Fruit fly (Drosophila melanogaster): ENCODE results near the gene CG14073.

The CG14073 gene

dm6 chr3L:18781653-18782629, 38.5 kb downstream of the CG14073 start (continued):
- peak; percentile 5 for TF ChIP-seq CG10669 (GFP tag; optimal IDR thresholded peaks at IDR 0.05)
- peak; percentile 20 for TF ChIP-seq achi (GFP tag; optimal IDR thresholded peaks at IDR 0.05)
- peak; percentile 62 for TF ChIP-seq pdm3 (GFP tag; optimal IDR thresholded peaks at IDR 0.05)
- TF ChIP-seq salr (GFP tag; optimal IDR thresholded peaks at IDR 0.05) = peak in 1 of 2 experiments; percentile 17
- TF ChIP-seq acj6 (GFP tag; optimal IDR thresholded peaks at IDR 0.05) = peak; percentile 26
- no peak for TF ChIP-seq CG7368 (GFP tag; optimal IDR thresholded peaks at IDR 0.05)
- TF ChIP-seq CG8119 (GFP tag; IDR thresholded peaks at IDR 0.05) = peak; percentile 27; the same call in 1 of the 3 replicates
- TF ChIP-seq Ets96B (tag; optimal IDR thresholded peaks at IDR 0.05) = no peak
- no peak for TF ChIP-seq fd59A (GFP tag; optimal IDR thresholded peaks at IDR 0.05)
- TF ChIP-seq esn (GFP tag; optimal IDR thresholded peaks at IDR 0.05) = no peak
- TF ChIP-seq net (GFP tag; optimal IDR thresholded peaks at IDR 0.05) = peak; percentile 59
- no peak for TF ChIP-seq ss (GFP tag; optimal IDR thresholded peaks at IDR 0.05)
- peak; percentile 17 for TF ChIP-seq CG11762 (GFP tag; optimal IDR thresholded peaks at IDR 0.05; ENCODE audit: insufficient read depth)
- no peak for TF ChIP-seq Smox (GFP tag; optimal IDR thresholded peaks at IDR 0.05)
- peak; percentile 0 for TF ChIP-seq CG6276 (GFP tag; optimal IDR thresholded peaks at IDR 0.05)
- no peak for TF ChIP-seq cyc (GFP tag; optimal IDR thresholded peaks at IDR 0.05)
- TF ChIP-seq CG8632 (GFP tag; optimal IDR thresholded peaks at IDR 0.05) = peak; percentile 52
- no peak for TF ChIP-seq Sox102F (GFP tag; optimal IDR thresholded peaks at IDR 0.05)
- no peak for TF ChIP-seq CG3032 (tag; optimal IDR thresholded peaks at IDR 0.05)
- TF ChIP-seq fd85E (GFP tag; optimal IDR thresholded peaks at IDR 0.05) = no peak
- TF ChIP-seq Ets21C (GFP tag; optimal IDR thresholded peaks at IDR 0.05) = no peak
- TF ChIP-seq Eip78C (GFP tag) = peak; percentile 90
- no peak for TF ChIP-seq vri (GFP tag; optimal IDR thresholded peaks at IDR 0.05)
- TF ChIP-seq svp (GFP tag) = peak; percentile 2
- no peak for TF ChIP-seq spab (GFP tag; optimal IDR thresholded peaks at IDR 0.05)
- TF ChIP-seq CG8319 (GFP tag; optimal IDR thresholded peaks at IDR 0.05) = peak; percentile 25
- TF ChIP-seq eg (GFP tag; IDR thresholded peaks at IDR 0.05) = peak; percentile 44; the same call in 1 of the 3 replicates
- TF ChIP-seq Gug (GFP tag; IDR thresholded peaks at IDR 0.05) = no peak
- no peak for TF ChIP-seq lz (GFP tag; optimal IDR thresholded peaks at IDR 0.05)
- TF ChIP-seq Eip75B (GFP tag; optimal IDR thresholded peaks at IDR 0.05) = peak; percentile 25
- no peak for TF ChIP-seq CG1621 (tag; optimal IDR thresholded peaks at IDR 0.05)
- TF ChIP-seq Hr4 (GFP tag; optimal IDR thresholded peaks at IDR 0.05) = peak; percentile 24
- TF ChIP-seq CG9139 (GFP tag; optimal IDR thresholded peaks at IDR 0.05) = no peak
- TF ChIP-seq topi (GFP tag; optimal IDR thresholded peaks at IDR 0.05) = no peak
- no peak for TF ChIP-seq Met (GFP tag; optimal IDR thresholded peaks at IDR 0.05)
- peak; percentile 45 for TF ChIP-seq CG6792 (GFP tag; optimal IDR thresholded peaks at IDR 0.05)
- TF ChIP-seq CG6163 (GFP tag; IDR thresholded peaks at IDR 0.05) = no peak

- TF ChIP-seq cyc (GFP tag; optimal IDR thresholded peaks at IDR 0.05) = no peak
- no peak for TF ChIP-seq Hr38 (GFP tag; optimal IDR thresholded peaks at IDR 0.05)
- no peak for TF ChIP-seq OdsH (GFP tag; optimal IDR thresholded peaks at IDR 0.05)
- TF ChIP-seq fkh (GFP tag; optimal IDR thresholded peaks at IDR 0.05) = peak; percentile 55
- TF ChIP-seq Sox15 (GFP tag; optimal IDR thresholded peaks at IDR 0.05) = no peak
- no peak for TF ChIP-seq Ets21C (GFP tag; optimal IDR thresholded peaks at IDR 0.05)
- TF ChIP-seq salr (GFP tag; optimal IDR thresholded peaks at IDR 0.05) = no peak
Measured at dm6 chr3L:18772014-18772560, 48.4 kb downstream of the CG14073 start.
